Worm (Caenorhabditis elegans): ENCODE data around the gene F43D2.6.
A peak's percentile ranks its signal among the peaks of the same experiment; 100 is the strongest.

Gene F43D2.6

DNA sequence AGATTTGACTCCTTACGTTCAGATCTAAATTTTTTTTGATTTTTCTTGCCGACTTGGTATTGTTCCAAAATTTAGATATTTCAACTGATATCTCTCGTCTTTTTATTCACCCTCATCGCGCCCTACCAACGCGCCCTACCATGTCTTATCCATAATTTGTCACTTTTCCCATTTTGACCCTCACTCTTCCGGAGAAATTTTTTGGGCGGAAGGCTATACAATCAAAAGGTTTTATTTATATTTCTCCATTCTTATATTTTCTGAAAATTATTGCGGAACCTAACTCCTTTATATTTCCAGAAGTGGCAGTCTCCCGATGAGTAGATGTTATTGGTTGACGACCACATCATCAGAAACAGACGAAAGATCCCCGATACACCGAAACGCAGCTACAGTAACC, 14.1 kb downstream of the F43D2.6 start, which contains the start of gene hot-1:
Gene hot-1 (plus strand): TSS at position 301 of the 400 bp plus-strand sequence.
- no peak for TF ChIP-seq ceh-82 (tag; optimal IDR thresholded peaks at IDR 0.05)
- TF ChIP-seq peb-1 (tag; optimal IDR thresholded peaks at IDR 0.05), result no peak
- TF ChIP-seq ama-1 (optimal IDR thresholded peaks at IDR 0.05), result no peak
- TF ChIP-seq fos-1 (tag; optimal IDR thresholded peaks at IDR 0.05), result no peak
- no peak for TF ChIP-seq aly-2 (tag; optimal IDR thresholded peaks at IDR 0.05)
- TF ChIP-seq nhr-11 (tag; optimal IDR thresholded peaks at IDR 0.05), result no peak
- no peak for TF ChIP-seq mab-5 (tag; optimal IDR thresholded peaks at IDR 0.05)
- no peak for TF ChIP-seq ztf-4 (tag; optimal IDR thresholded peaks at IDR 0.05)
- TF ChIP-seq ztf-11 (tag; optimal IDR thresholded peaks at IDR 0.05), result no peak
- TF ChIP-seq lin-13 (GFP tag; optimal IDR thresholded peaks at IDR 0.05), result no peak
- TF ChIP-seq F13H6.1 (tag; optimal IDR thresholded peaks at IDR 0.05), result no peak
- no peak for TF ChIP-seq C34F6.9 (tag; optimal IDR thresholded peaks at IDR 0.05)

ce11 chrV:14620311-14620710, 14.7 kb downstream of the F43D2.6 start:
- TF ChIP-seq nhr-25 (tag; optimal IDR thresholded peaks at IDR 0.05), result no peak
- TF ChIP-seq sem-4 (tag; optimal IDR thresholded peaks at IDR 0.05), result no peak
- TF ChIP-seq snpc-4 (tag; optimal IDR thresholded peaks at IDR 0.05), result no peak
- no peak for TF ChIP-seq peb-1 (tag; optimal IDR thresholded peaks at IDR 0.05)
- TF ChIP-seq mab-5 (tag; optimal IDR thresholded peaks at IDR 0.05), result no peak
- TF ChIP-seq zag-1 (tag; optimal IDR thresholded peaks at IDR 0.05), result no peak
- TF ChIP-seq mbf-1 (tag; optimal IDR thresholded peaks at IDR 0.05), result no peak

DNA sequence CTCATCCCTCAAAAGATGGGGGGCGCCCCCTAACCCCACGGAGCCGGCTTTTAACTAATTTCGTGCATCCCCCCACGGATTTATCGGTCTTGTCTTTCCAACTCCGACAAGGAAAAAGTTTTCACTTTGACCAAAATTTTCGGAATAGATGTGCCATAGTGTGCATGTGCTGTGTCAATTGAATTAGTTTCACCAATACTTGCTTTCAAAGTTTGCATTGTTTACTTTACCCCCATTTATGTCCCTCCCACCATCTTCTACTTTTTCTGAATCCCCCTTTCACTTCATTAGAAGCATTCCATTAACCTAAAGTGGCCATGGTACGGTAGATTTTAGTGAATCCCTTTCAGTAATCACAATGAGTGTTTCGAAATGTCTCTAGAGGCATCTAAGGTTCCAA, 17.3 kb downstream of the F43D2.6 start:
- TF ChIP-seq nhr-6 (tag; optimal IDR thresholded peaks at IDR 0.05), result no peak
- no peak for TF ChIP-seq ztf-4 (tag; optimal IDR thresholded peaks at IDR 0.05)
- no peak for TF ChIP-seq peb-1 (tag; optimal IDR thresholded peaks at IDR 0.05)
- no peak for TF ChIP-seq nhr-129 (tag; optimal IDR thresholded peaks at IDR 0.05)
- TF ChIP-seq fos-1 (tag; optimal IDR thresholded peaks at IDR 0.05), result no peak
- TF ChIP-seq ama-1 (optimal IDR thresholded peaks at IDR 0.05), result no peak
- TF ChIP-seq snpc-4 (tag; optimal IDR thresholded peaks at IDR 0.05), result no peak

DNA sequence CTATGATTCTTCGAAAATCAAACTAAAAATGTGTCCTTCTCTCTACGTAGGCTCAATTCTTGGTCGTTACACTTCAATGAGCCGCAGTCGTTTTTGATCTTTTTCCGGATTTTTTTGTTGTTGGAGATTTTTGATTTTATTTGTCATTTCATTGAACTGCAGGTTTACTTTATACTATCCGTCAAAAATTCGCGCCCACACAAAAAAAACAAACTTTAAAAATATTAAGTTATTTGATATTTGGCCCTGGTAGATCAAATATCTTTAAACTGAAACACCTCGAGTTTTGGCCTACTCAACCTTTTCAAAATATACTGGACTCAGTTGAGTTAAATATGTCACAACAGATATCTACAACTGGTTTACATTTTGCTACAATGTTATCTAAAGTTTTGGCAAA, 19.3 kb downstream of the F43D2.6 start:
- TF ChIP-seq ceh-82 (tag; optimal IDR thresholded peaks at IDR 0.05) (no peak), nhr-129 (tag; optimal IDR thresholded peaks at IDR 0.05) (no peak), sem-4 (tag; optimal IDR thresholded peaks at IDR 0.05) (no peak), nhr-237 (tag; optimal IDR thresholded peaks at IDR 0.05) (no peak), Y55F3AM.14 (GFP tag; optimal IDR thresholded peaks at IDR 0.05) (no peak), nhr-25 (tag; optimal IDR thresholded peaks at IDR 0.05) (no peak), unc-62 (GFP tag; optimal IDR thresholded peaks at IDR 0.05) (no peak), nhr-6 (tag; optimal IDR thresholded peaks at IDR 0.05) (no peak), R02D3.7 (tag; optimal IDR thresholded peaks at IDR 0.05) (no peak), nhr-21 (tag; optimal IDR thresholded peaks at IDR 0.05) (no peak), peb-1 (tag; optimal IDR thresholded peaks at IDR 0.05) (no peak), lin-11 (tag; optimal IDR thresholded peaks at IDR 0.05) (no peak), elt-1 (tag; optimal IDR thresholded peaks at IDR 0.05) (no peak), ceh-16 (tag; optimal IDR thresholded peaks at IDR 0.05) (no peak), mab-5 (tag; optimal IDR thresholded peaks at IDR 0.05) (no peak)

- TF ChIP-seq dmd-4 (tag; optimal IDR thresholded peaks at IDR 0.05), result no peak
- no peak for TF ChIP-seq R02D3.7 (tag; optimal IDR thresholded peaks at IDR 0.05)
- no peak for TF ChIP-seq unc-39 (tag; optimal IDR thresholded peaks at IDR 0.05)
- no peak for TF ChIP-seq lin-11 (tag; optimal IDR thresholded peaks at IDR 0.05)
- no peak for TF ChIP-seq elt-3 (tag; optimal IDR thresholded peaks at IDR 0.05)
- TF ChIP-seq sma-3 (GFP tag; optimal IDR thresholded peaks at IDR 0.05), result no peak
- TF ChIP-seq ceh-82 (tag; optimal IDR thresholded peaks at IDR 0.05), result no peak
- no peak for TF ChIP-seq lsy-2 (tag; optimal IDR thresholded peaks at IDR 0.05)
- no peak for TF ChIP-seq snpc-4 (tag; optimal IDR thresholded peaks at IDR 0.05)
- no peak for TF ChIP-seq gmeb-1 (tag; optimal IDR thresholded peaks at IDR 0.05)
- no peak for TF ChIP-seq Y55F3AM.14 (GFP tag; optimal IDR thresholded peaks at IDR 0.05)
These were observed 20.5 kb downstream of the F43D2.6 start for ce11 chrV:14614454-14614853.

ce11 chrV:14612168-14612567, 22.8 kb downstream of the F43D2.6 start, which contains the start of the genes R11H6.5 and ccnk-1:
TSS of gene R11H6.5 (minus strand) at chrV:14612222.
TSS of gene ccnk-1 (plus strand) at chrV:14612548.
- TF ChIP-seq nhr-129 (tag; optimal IDR thresholded peaks at IDR 0.05) (peak; percentile 48), aly-2 (tag; optimal IDR thresholded peaks at IDR 0.05) (no peak), nhr-6 (tag; optimal IDR thresholded peaks at IDR 0.05) (no peak), nhr-237 (tag; optimal IDR thresholded peaks at IDR 0.05) (no peak), sem-4 (tag; optimal IDR thresholded peaks at IDR 0.05) (peak; percentile 5), nhr-12 (tag; optimal IDR thresholded peaks at IDR 0.05) (no peak), lin-13 (GFP tag; optimal IDR thresholded peaks at IDR 0.05) (peak; percentile 32), mab-5 (tag; optimal IDR thresholded peaks at IDR 0.05) (no peak), C34F6.9 (tag; optimal IDR thresholded peaks at IDR 0.05) (peak; percentile 65), nhr-21 (tag; optimal IDR thresholded peaks at IDR 0.05) (no peak), ztf-4 (tag; optimal IDR thresholded peaks at IDR 0.05) (no peak), elt-1 (tag; optimal IDR thresholded peaks at IDR 0.05) (no peak), R02D3.7 (tag; optimal IDR thresholded peaks at IDR 0.05) (no peak), nhr-25 (tag; optimal IDR thresholded peaks at IDR 0.05) (no peak), F13H6.1 (tag; optimal IDR thresholded peaks at IDR 0.05) (no peak), sma-3 (GFP tag; optimal IDR thresholded peaks at IDR 0.05) (no peak), lin-11 (tag; optimal IDR thresholded peaks at IDR 0.05) (no peak), egl-27 (tag; optimal IDR thresholded peaks at IDR 0.05) (no peak), nhr-77 (tag; optimal IDR thresholded peaks at IDR 0.05) (no peak), skn-1 (tag; optimal IDR thresholded peaks at IDR 0.05) (no peak), sma-9 (GFP tag; optimal IDR thresholded peaks at IDR 0.05) (no peak), sma-9 (tag; optimal IDR thresholded peaks at IDR 0.05) (no peak), fos-1 (tag; optimal IDR thresholded peaks at IDR 0.05) (peak; percentile 19), ztf-1 (GFP tag; conservative IDR thresholded peaks at IDR 0.05) (no peak), alr-1 (tag; optimal IDR thresholded peaks at IDR 0.05) (no peak), gmeb-1 (tag; optimal IDR thresholded peaks at IDR 0.05) (no peak), ZK546.5 (tag; optimal IDR thresholded peaks at IDR 0.05) (no peak)
